Worm (Caenorhabditis elegans) whole organism, dauer: ENCODE results near the gene uncp-18.

ENCODE experiments used
- unc-62 ChIP-seq: sonication (generic microtip); optimal IDR thresholded peaks from 2 replicates; lab custom pipeline; 2017; ENCODE audit warnings: missing biosample characterization, missing genetic modification reagents, missing genetic modification characterization

The uncp-18 gene

ce11 chrIV:438384-438783, 48.0 kb downstream of the uncp-18 start:
- no peak for TF ChIP-seq unc-62

- no peak for TF ChIP-seq unc-62
Measured at ce11 chrIV:440509-440908, 50.1 kb downstream of the uncp-18 start, which contains the start of gene hum-8. TSS of gene hum-8 (minus strand) at chrIV:440554.
